Fruit fly (Drosophila melanogaster) Kc167 (cell line): ENCODE measurements around the gene dgt2.

ENCODE experiments used
- Sin3A ChIP-seq: fragments of >200 bp; optimal IDR thresholded peaks from 2 replicates; lab custom pipeline; 2018; ENCODE audit warnings: missing external identifiers
- ttk ChIP-seq: sonication (Bioruptor generic); optimal IDR thresholded peaks from 2 replicates; lab custom pipeline; 2017; ENCODE audit warnings: missing external identifiers

DNA sequence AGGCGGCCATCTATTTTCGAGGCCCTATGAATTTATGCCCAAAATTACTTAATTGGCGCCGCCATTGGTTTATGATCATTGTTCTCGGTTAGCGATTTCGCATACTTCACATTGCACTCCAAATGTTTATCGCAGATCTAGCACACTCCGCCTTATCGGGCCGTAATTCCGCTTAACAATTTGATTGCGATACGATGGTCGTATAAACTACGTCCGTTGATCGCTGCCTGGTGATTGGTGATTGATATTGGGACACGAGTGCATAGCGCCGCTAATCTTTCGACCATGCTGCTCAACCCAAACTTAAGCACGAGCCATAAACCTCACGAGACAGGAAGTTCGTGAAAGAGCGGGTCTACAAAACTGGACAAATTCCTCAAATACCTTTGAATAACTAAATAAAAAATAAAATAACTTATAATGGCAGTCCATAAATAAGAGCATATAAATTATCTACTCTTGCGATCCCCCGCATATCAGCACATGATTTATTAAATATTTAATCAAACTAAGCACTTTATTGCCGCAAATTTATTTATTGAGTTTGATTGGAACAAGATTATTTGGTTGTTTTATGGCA lies 40.9 kb downstream of the dgt2 start:
- no peak for TF ChIP-seq ttk (lab: Kevin White, UChicago)
- TF ChIP-seq Sin3A (lab: Kevin White, UChicago) = no peak
